Worm (Caenorhabditis elegans) whole organism, midembryonic: ENCODE results near the gene W04E12.5.

Source experiments
- cog-1 ChIP-seq: sonication (generic microtip); optimal IDR thresholded peaks from 2 replicates; lab custom pipeline; 2016; ENCODE audit warnings: missing genetic modification characterization, missing compliant biosample characterization
- flt-1 ChIP-seq: fragments of 200-800 bp; sonication (Bioruptor generic); IDR thresholded peaks from 2 replicates; pipeline ENCODE4 v1.3.6; 2022; ENCODE audit warnings: missing genetic modification characterization, missing compliant biosample characterization
- klf-2 ChIP-seq: fragments of 200-800 bp; sonication (Bioruptor generic); conservative IDR thresholded peaks from 2 replicates; pipeline ENCODE4 v1.3.6; 2022; ENCODE audit warnings: missing genetic modification reagents, missing genetic modification characterization, missing compliant biosample characterization
- med-1 ChIP-seq: sonication (generic microtip); optimal IDR thresholded peaks from 2 replicates; lab custom pipeline; 2017; ENCODE audit warnings: missing genetic modification characterization, mild to moderate bottlenecking, missing compliant biosample characterization, antibody characterized with exemption, missing genetic modification reagents; ENCODE audit not compliant: insufficient read depth
- ztf-23 ChIP-seq: fragments of 200-800 bp; sonication (Bioruptor generic); IDR thresholded peaks from 2 replicates; pipeline ENCODE4 v1.3.6; 2022; ENCODE audit warnings: missing genetic modification reagents, missing genetic modification characterization, missing compliant biosample characterization
- ztf-29 ChIP-seq: fragments of 200-800 bp; sonication (Bioruptor generic); IDR thresholded peaks from 2 replicates; pipeline ENCODE4 v1.3.6; 2022; ENCODE audit warnings: missing genetic modification reagents, missing genetic modification characterization, missing compliant biosample characterization

DNA sequence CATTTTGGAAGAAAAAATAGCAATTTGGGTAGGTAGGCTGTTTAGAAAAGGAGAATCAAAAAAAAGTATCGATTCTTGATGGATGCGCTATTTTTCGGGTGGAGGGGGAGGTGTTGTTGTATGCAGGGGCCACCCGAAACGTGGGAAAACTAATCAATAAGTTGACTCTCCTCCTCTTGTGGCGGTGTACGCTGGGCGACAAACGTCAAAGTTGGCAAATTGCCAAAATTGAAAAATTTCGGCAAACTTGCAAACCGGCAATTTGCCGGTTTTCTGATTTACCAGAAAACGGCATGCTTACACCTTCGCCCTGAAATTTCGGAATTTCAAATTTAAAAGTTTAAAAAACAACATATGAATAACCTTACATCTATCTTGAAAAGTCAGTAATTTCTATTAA lies 4.9 kb upstream of the W04E12.5 start, which contains the start of gene W04E12.2:
- TF ChIP-seq cog-1 (tag; lab: Kevin White, UChicago): no peak
- TF ChIP-seq flt-1 (GFP tag; lab: Robert Waterston, UW): no peak
- TF ChIP-seq klf-2 (GFP tag; lab: Robert Waterston, UW): no peak
- no peak for TF ChIP-seq med-1 (GFP tag; lab: Kevin White, UChicago)
- no peak for TF ChIP-seq ztf-29 (GFP tag; lab: Robert Waterston, UW)
- no peak for TF ChIP-seq ztf-23 (GFP tag; lab: Robert Waterston, UW)
